Worm (Caenorhabditis elegans) whole organism, L3 larva: ENCODE measurements around the gene swsn-4.

ENCODE experiments used
- R02D3.7 ChIP-seq: fragments of 150-350 bp; optimal IDR thresholded peaks from 2 replicates; lab custom pipeline; 2014; ENCODE audit warnings: missing biosample characterization, missing genetic modification characterization
- ZK546.5 ChIP-seq: sonication (generic microtip); optimal IDR thresholded peaks from 2 replicates; lab custom pipeline; 2017; ENCODE audit warnings: missing biosample characterization, missing genetic modification characterization
- aly-2 ChIP-seq: fragments of 150-350 bp; optimal IDR thresholded peaks from 2 replicates; lab custom pipeline; 2014; ENCODE audit warnings: missing biosample characterization, missing genetic modification characterization
- ama-1 ChIP-seq: fragments of 150-350 bp; optimal IDR thresholded peaks from 2 replicates; lab custom pipeline; 2018
- ceh-16 ChIP-seq: sonication (generic microtip); optimal IDR thresholded peaks from 2 replicates; lab custom pipeline; 2017; ENCODE audit warnings: missing biosample characterization, missing genetic modification characterization
- ceh-28 ChIP-seq: fragments of 150-350 bp; optimal IDR thresholded peaks from 2 replicates; lab custom pipeline; 2014; ENCODE audit warnings: missing biosample characterization, missing genetic modification reagents, missing genetic modification characterization
- ceh-82 ChIP-seq: fragments of 150-350 bp; optimal IDR thresholded peaks from 2 replicates; lab custom pipeline; 2014; ENCODE audit warnings: missing biosample characterization, missing genetic modification characterization
- ceh-9 ChIP-seq: sonication (generic microtip); optimal IDR thresholded peaks from 2 replicates; lab custom pipeline; 2018; ENCODE audit warnings: missing biosample characterization, missing genetic modification characterization
- daf-12 ChIP-seq: fragments of 150-350 bp; optimal IDR thresholded peaks from 2 replicates; lab custom pipeline; 2014; ENCODE audit warnings: missing biosample characterization, missing genetic modification reagents, missing genetic modification characterization
- egl-27 ChIP-seq: sonication (generic microtip); optimal IDR thresholded peaks from 4 replicates; lab custom pipeline; 2017; ENCODE audit warnings: missing biosample characterization, missing genetic modification reagents, missing genetic modification characterization
- egl-5 ChIP-seq: fragments of 150-350 bp; optimal IDR thresholded peaks from 2 replicates; lab custom pipeline; 2017; ENCODE audit warnings: missing biosample characterization, missing genetic modification reagents, missing genetic modification characterization, inconsistent platforms
- elt-1 ChIP-seq: fragments of 150-350 bp; optimal IDR thresholded peaks from 2 replicates; lab custom pipeline; 2014; ENCODE audit warnings: missing biosample characterization, missing genetic modification characterization
- elt-2 ChIP-seq: sonication (generic microtip); optimal IDR thresholded peaks from 2 replicates; lab custom pipeline; 2016; ENCODE audit warnings: missing genetic modification reagents, mild to moderate bottlenecking, missing genetic modification characterization, missing compliant biosample characterization
- elt-3 ChIP-seq, 3 experiments: fragments of 150-350 bp in 1 of 3; sonication (generic microtip) in 2 of 3; optimal IDR thresholded peaks; 2 replicates in 2 of 3; 4 replicates in 1 of 3; lab custom pipeline; 2014 to 2017; ENCODE audit warnings: missing biosample characterization in 3 of 3, missing genetic modification characterization in 3 of 3
- eor-1 ChIP-seq, 2 experiments: fragments of 150-350 bp; optimal IDR thresholded peaks; 2 replicates each; lab custom pipeline; 2014 to 2018; ENCODE audit warnings: missing biosample characterization in 2 of 2, missing genetic modification characterization in 2 of 2
- fkh-10 ChIP-seq: sonication (generic microtip); optimal IDR thresholded peaks from 2 replicates; lab custom pipeline; 2017; ENCODE audit warnings: missing biosample characterization, missing genetic modification reagents, missing genetic modification characterization
- fkh-2 ChIP-seq: fragments of 150-350 bp; optimal IDR thresholded peaks from 2 replicates; lab custom pipeline; 2014; ENCODE audit warnings: missing biosample characterization, missing genetic modification reagents, missing genetic modification characterization
- fos-1 ChIP-seq: fragments of 150-350 bp; optimal IDR thresholded peaks from 2 replicates; lab custom pipeline; 2014; ENCODE audit warnings: missing biosample characterization, missing genetic modification characterization
- hmg-11 ChIP-seq: sonication (generic microtip); optimal IDR thresholded peaks from 2 replicates; lab custom pipeline; 2016; ENCODE audit warnings: missing genetic modification characterization, missing compliant biosample characterization
- jun-1 ChIP-seq: fragments of 150-350 bp; optimal IDR thresholded peaks from 2 replicates; lab custom pipeline; 2014; ENCODE audit warnings: missing biosample characterization, missing genetic modification reagents, missing genetic modification characterization
- lin-15B ChIP-seq: fragments of 150-350 bp; optimal IDR thresholded peaks from 2 replicates; lab custom pipeline; 2014; ENCODE audit warnings: missing biosample characterization, missing genetic modification characterization
- lin-39 ChIP-seq: fragments of 150-350 bp; optimal IDR thresholded peaks from 2 replicates; lab custom pipeline; 2018; ENCODE audit warnings: missing biosample characterization, missing genetic modification reagents, missing genetic modification characterization
- lsy-12 ChIP-seq: sonication (generic microtip); optimal IDR thresholded peaks from 2 replicates; lab custom pipeline; 2016; ENCODE audit warnings: mild to moderate bottlenecking, missing genetic modification characterization, missing compliant biosample characterization
- mdl-1 ChIP-seq: fragments of 150-350 bp; optimal IDR thresholded peaks from 2 replicates; lab custom pipeline; 2014; ENCODE audit warnings: missing biosample characterization, missing genetic modification characterization
- nfya-1 ChIP-seq: sonication (generic microtip); optimal IDR thresholded peaks from 2 replicates; lab custom pipeline; 2017; ENCODE audit warnings: missing genetic modification characterization, mild to moderate bottlenecking, missing compliant biosample characterization, antibody characterized with exemption, moderate library complexity; ENCODE audit not compliant: insufficient read depth
- nhr-11 ChIP-seq: fragments of 150-350 bp; optimal IDR thresholded peaks from 2 replicates; lab custom pipeline; 2014; ENCODE audit warnings: missing biosample characterization, missing genetic modification characterization
- nhr-12 ChIP-seq: fragments of 150-350 bp; optimal IDR thresholded peaks from 2 replicates; lab custom pipeline; 2014; ENCODE audit warnings: missing biosample characterization, missing genetic modification characterization
- nhr-23 ChIP-seq: fragments of 150-350 bp; optimal IDR thresholded peaks from 2 replicates; lab custom pipeline; 2014; ENCODE audit warnings: missing biosample characterization, missing genetic modification reagents, missing genetic modification characterization
- nhr-237 ChIP-seq: fragments of 150-350 bp; optimal IDR thresholded peaks from 2 replicates; lab custom pipeline; 2014; ENCODE audit warnings: missing biosample characterization, missing genetic modification characterization
- nhr-25 ChIP-seq: sonication (generic microtip); optimal IDR thresholded peaks from 2 replicates; lab custom pipeline; 2017; ENCODE audit warnings: missing biosample characterization, missing genetic modification characterization
- nhr-28 ChIP-seq: fragments of 150-350 bp; optimal IDR thresholded peaks from 2 replicates; lab custom pipeline; 2014; ENCODE audit warnings: missing biosample characterization, missing genetic modification characterization
- nhr-43 ChIP-seq: sonication (generic microtip); optimal IDR thresholded peaks from 2 replicates; lab custom pipeline; 2016; ENCODE audit warnings: mild to moderate bottlenecking, missing genetic modification characterization, missing compliant biosample characterization; ENCODE audit not compliant: poor library complexity, severe bottlenecking
- nhr-67 ChIP-seq: fragments of 150-350 bp; optimal IDR thresholded peaks from 2 replicates; lab custom pipeline; 2014; ENCODE audit warnings: missing biosample characterization, missing genetic modification characterization
- nhr-76 ChIP-seq: fragments of 150-350 bp; sonication (generic microtip); optimal IDR thresholded peaks from 5 replicates; lab custom pipeline; 2014; ENCODE audit warnings: missing biosample characterization, missing genetic modification characterization
- nhr-77 ChIP-seq: fragments of 150-350 bp; optimal IDR thresholded peaks from 2 replicates; lab custom pipeline; 2014; ENCODE audit warnings: missing biosample characterization, missing genetic modification characterization
- pha-4 ChIP-seq: fragments of 150-350 bp; optimal IDR thresholded peaks from 2 replicates; lab custom pipeline; 2014; ENCODE audit warnings: missing biosample characterization, missing genetic modification reagents, missing genetic modification characterization
- pqm-1 ChIP-seq: fragments of 150-350 bp; optimal IDR thresholded peaks from 2 replicates; lab custom pipeline; 2017; ENCODE audit warnings: missing biosample characterization, missing genetic modification characterization, inconsistent platforms
- sea-2 ChIP-seq: fragments of 150-350 bp; sonication (generic microtip); optimal IDR thresholded peaks from 4 replicates; lab custom pipeline; 2014; ENCODE audit warnings: missing biosample characterization, missing genetic modification reagents, missing genetic modification characterization
- skn-1 ChIP-seq: fragments of 150-350 bp; optimal IDR thresholded peaks from 2 replicates; lab custom pipeline; 2014; ENCODE audit warnings: missing biosample characterization, missing genetic modification characterization
- snpc-4 ChIP-seq: fragments of 150-350 bp; optimal IDR thresholded peaks from 2 replicates; lab custom pipeline; 2014; ENCODE audit warnings: missing biosample characterization, missing genetic modification characterization
- tbx-2 ChIP-seq: sonication (generic microtip); optimal IDR thresholded peaks from 2 replicates; lab custom pipeline; 2016; ENCODE audit warnings: mild to moderate bottlenecking, missing genetic modification characterization, missing compliant biosample characterization
- unc-39 ChIP-seq: sonication (generic microtip); optimal IDR thresholded peaks from 4 replicates; lab custom pipeline; 2017; ENCODE audit warnings: missing biosample characterization, missing genetic modification characterization
- unc-62 ChIP-seq: fragments of 150-350 bp; sonication (generic microtip); optimal IDR thresholded peaks from 4 replicates; lab custom pipeline; 2014; ENCODE audit warnings: missing biosample characterization, missing genetic modification reagents, missing genetic modification characterization
- zag-1 ChIP-seq: fragments of 150-350 bp; optimal IDR thresholded peaks from 2 replicates; lab custom pipeline; 2014; ENCODE audit warnings: missing biosample characterization, missing genetic modification characterization
- ztf-4 ChIP-seq: fragments of 150-350 bp; optimal IDR thresholded peaks from 2 replicates; lab custom pipeline; 2014; ENCODE audit warnings: missing biosample characterization, missing genetic modification characterization

The swsn-4 gene

ce11 chrIV:11082789-11083235 is 43.0 kb upstream of the swsn-4 start:
- TF ChIP-seq tbx-2 (peak; percentile 86), nhr-43 (peak; percentile 86), nhr-23 (peak; percentile 92), fos-1 (tag; lab: Kevin White, UChicago) (no peak), elt-1 (tag; lab: Kevin White, UChicago) (peak; percentile 12), fkh-10 (GFP tag; lab: Kevin White, UChicago) (peak; percentile 49), nhr-25 (tag; lab: Kevin White, UChicago) (peak; percentile 96), ceh-28 (tag; lab: Kevin White, UChicago) (peak; percentile 96), unc-62 (peak; percentile 90), R02D3.7 (tag; lab: Kevin White, UChicago) (peak; percentile 74), ztf-4 (tag; lab: Kevin White, UChicago) (peak; percentile 20), jun-1 (tag; lab: Kevin White, UChicago) (peak; percentile 92), skn-1 (tag; lab: Kevin White, UChicago) (peak; percentile 80), sea-2 (GFP tag; lab: Kevin White, UChicago) (peak; percentile 21), ceh-16 (tag; lab: Kevin White, UChicago) (no peak), ama-1 (lab: Kevin White, UChicago) (peak; percentile 89), ceh-9 (tag; lab: Kevin White, UChicago) (no peak), elt-3 (tag; optimal IDR thresholded peaks at IDR 0.05; lab: Kevin White, UChicago) (peak in 1 of 3 experiments; percentile 1), mdl-1 (tag; lab: Kevin White, UChicago) (peak; percentile 13), nhr-12 (tag; lab: Kevin White, UChicago) (no peak), unc-39 (tag; lab: Kevin White, UChicago) (no peak), snpc-4 (tag; lab: Kevin White, UChicago) (peak; percentile 55), zag-1 (tag; lab: Kevin White, UChicago) (peak; percentile 91), nhr-77 (tag; lab: Kevin White, UChicago) (peak; percentile 16), ZK546.5 (tag; lab: Kevin White, UChicago) (peak; percentile 16), daf-12 (no peak), nhr-237 (tag; lab: Kevin White, UChicago) (no peak), pqm-1 (tag; lab: Kevin White, UChicago) (peak; percentile 41), hmg-11 (peak; percentile 99), pha-4 (peak; percentile 88), lin-15B (tag; lab: Kevin White, UChicago) (peak; percentile 83), egl-5 (tag; lab: Kevin White, UChicago) (peak; percentile 96), nhr-67 (no peak), nhr-28 (tag; lab: Kevin White, UChicago) (no peak), aly-2 (tag; lab: Kevin White, UChicago) (no peak), lsy-12 (tag; lab: Kevin White, UChicago) (peak; percentile 88), fkh-2 (tag; lab: Kevin White, UChicago) (peak; percentile 37), egl-27 (tag; lab: Kevin White, UChicago) (peak; percentile 91), elt-2 (peak; percentile 80), nhr-76 (peak; percentile 54), nhr-11 (tag; lab: Kevin White, UChicago) (peak; percentile 83), lin-39 (tag; lab: Kevin White, UChicago) (peak; percentile 91), nfya-1 (tag; lab: Kevin White, UChicago) (peak; percentile 94), ceh-82 (tag; lab: Kevin White, UChicago) (peak; percentile 22), eor-1 (tag; optimal IDR thresholded peaks at IDR 0.05; lab: Kevin White, UChicago) (no peak)

DNA sequence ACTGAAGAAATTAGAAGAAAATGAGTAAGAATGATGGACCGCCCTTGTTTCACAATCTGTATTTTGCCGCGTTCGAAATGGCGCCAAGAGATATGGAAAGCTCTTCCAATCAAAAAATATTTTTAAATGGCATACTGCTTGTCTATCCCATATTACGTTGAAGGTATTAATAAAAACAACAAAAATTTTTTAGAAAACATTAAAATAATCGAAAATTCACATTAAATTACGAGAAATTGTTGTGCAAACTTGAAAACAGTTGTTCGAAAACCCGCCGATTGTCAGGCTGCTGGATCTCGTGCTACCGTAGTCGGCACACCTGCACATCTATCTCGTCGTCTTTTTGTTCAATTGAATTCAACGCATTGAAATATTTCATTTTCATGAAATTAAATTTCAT is 42.2 kb upstream of the swsn-4 start, which contains the start of gene klc-1:
klc-1 (plus strand) TSS at position 127 of the 400 bp plus-strand sequence.
- TF ChIP-seq eor-1 (tag; optimal IDR thresholded peaks at IDR 0.05; lab: Kevin White, UChicago) (no peak), ceh-9 (tag; lab: Kevin White, UChicago) (no peak), nhr-67 (no peak), nhr-28 (tag; lab: Kevin White, UChicago) (no peak), fkh-2 (tag; lab: Kevin White, UChicago) (no peak), skn-1 (tag; lab: Kevin White, UChicago) (no peak), nhr-76 (no peak), ceh-28 (tag; lab: Kevin White, UChicago) (no peak), unc-39 (tag; lab: Kevin White, UChicago) (no peak), sea-2 (GFP tag; lab: Kevin White, UChicago) (no peak)
